Fruit fly (Drosophila melanogaster) whole organism, prepupa: ENCODE measurements around the gene CG33725.

Experiments
- CG10631 ChIP-seq: fragments of 200-800 bp; sonication (Bioruptor generic); optimal IDR thresholded peaks from 2 replicates; lab custom pipeline; 2016; ENCODE audit warnings: missing biosample characterization, missing genetic modification characterization
- CG10669 ChIP-seq: fragments of 200-800 bp; sonication (Bioruptor generic); optimal IDR thresholded peaks from 3 replicates; lab custom pipeline; 2018; ENCODE audit warnings: missing biosample characterization, mild to moderate bottlenecking, missing genetic modification characterization, moderate library complexity
- CG11294 ChIP-seq: fragments of 200-800 bp; sonication (Bioruptor generic); IDR thresholded peaks from 2 replicates; pipeline ENCODE4 v1.3.6; 2022; ENCODE audit warnings: missing biosample characterization, missing genetic modification characterization
- CG11902 ChIP-seq: fragments of 200-800 bp; sonication (Bioruptor generic); optimal IDR thresholded peaks from 3 replicates; lab custom pipeline; 2016; ENCODE audit warnings: missing biosample characterization, missing genetic modification characterization
- CG1621 ChIP-seq: fragments of 200-800 bp; sonication (Bioruptor generic); optimal IDR thresholded peaks from 3 replicates; lab custom pipeline; 2018; ENCODE audit warnings: missing biosample characterization, mild to moderate bottlenecking, missing genetic modification characterization
- CG16779 ChIP-seq: fragments of 200-800 bp; sonication (Bioruptor generic); optimal IDR thresholded peaks from 3 replicates; lab custom pipeline; 2017; ENCODE audit warnings: missing biosample characterization, mild to moderate bottlenecking, missing genetic modification characterization
- CG3032 ChIP-seq: fragments of 200-800 bp; optimal IDR thresholded peaks from 2 replicates; lab custom pipeline; 2019; ENCODE audit warnings: missing biosample characterization, mild to moderate bottlenecking, missing genetic modification characterization, moderate library complexity
- CG31627 ChIP-seq: fragments of 200-800 bp; sonication (Bioruptor generic); optimal IDR thresholded peaks from 3 replicates; lab custom pipeline; 2016; ENCODE audit warnings: missing biosample characterization, missing genetic modification characterization
- CG34406 ChIP-seq: fragments of 200-800 bp; sonication (Bioruptor generic); optimal IDR thresholded peaks from 3 replicates; lab custom pipeline; 2016; ENCODE audit warnings: missing biosample characterization, missing genetic modification characterization
- CG3919 ChIP-seq: fragments of 200-800 bp; sonication (Bioruptor generic); optimal IDR thresholded peaks from 3 replicates; lab custom pipeline; 2016; ENCODE audit warnings: missing biosample characterization, missing genetic modification characterization
- CG6163 ChIP-seq: fragments of 200-800 bp; sonication (Bioruptor generic); IDR thresholded peaks from 3 replicates; pipeline ENCODE4 v1.3.6; 2022; ENCODE audit warnings: missing biosample characterization, missing genetic modification characterization
- CG6792 ChIP-seq: fragments of 200-800 bp; sonication (Bioruptor generic); optimal IDR thresholded peaks from 3 replicates; lab custom pipeline; 2016; ENCODE audit warnings: missing biosample characterization, missing genetic modification characterization
- CG6808 ChIP-seq: fragments of 200-800 bp; sonication (Bioruptor generic); optimal IDR thresholded peaks from 3 replicates; lab custom pipeline; 2017; ENCODE audit warnings: missing biosample characterization, missing genetic modification characterization, mild to moderate bottlenecking, moderate library complexity, missing genetic modification reagents
- CG6854 ChIP-seq: fragments of 200-800 bp; sonication (Bioruptor generic); optimal IDR thresholded peaks from 2 replicates; lab custom pipeline; 2017; ENCODE audit warnings: missing biosample characterization, mild to moderate bottlenecking, missing genetic modification characterization
- CG7368 ChIP-seq: fragments of 200-800 bp; sonication (Bioruptor generic); optimal IDR thresholded peaks from 3 replicates; lab custom pipeline; 2016; ENCODE audit warnings: missing biosample characterization, missing genetic modification characterization
- CG8119 ChIP-seq: fragments of 200-800 bp; sonication (Bioruptor generic); IDR thresholded peaks from 3 replicates; pipeline ENCODE4 v1.3.6; 2022; ENCODE audit warnings: missing biosample characterization, missing genetic modification characterization
- CG9139 ChIP-seq: fragments of 200-800 bp; sonication (Bioruptor generic); optimal IDR thresholded peaks from 3 replicates; lab custom pipeline; 2017; ENCODE audit warnings: missing biosample characterization, mild to moderate bottlenecking, missing genetic modification characterization
- Eip75B ChIP-seq: fragments of 200-800 bp; sonication (Bioruptor generic); optimal IDR thresholded peaks from 3 replicates; lab custom pipeline; 2016; ENCODE audit warnings: missing biosample characterization, missing genetic modification characterization
- Eip78C ChIP-seq: fragments of 200-800 bp; sonication (Bioruptor generic); peaks from one replicate; lab custom pipeline; 2016; ENCODE audit warnings: missing biosample characterization, missing genetic modification characterization
- Eip93F ChIP-seq: fragments of 200-800 bp; sonication (Bioruptor generic); optimal IDR thresholded peaks from 2 replicates; lab custom pipeline; 2016; ENCODE audit warnings: missing biosample characterization, mild to moderate bottlenecking, missing genetic modification characterization
- Ets21C ChIP-seq: fragments of 200-800 bp; sonication (Bioruptor generic); optimal IDR thresholded peaks from 3 replicates; lab custom pipeline; 2016; ENCODE audit warnings: missing biosample characterization, missing genetic modification characterization
- Ets96B ChIP-seq: fragments of 200-800 bp; optimal IDR thresholded peaks from 2 replicates; lab custom pipeline; 2019; ENCODE audit warnings: missing biosample characterization, mild to moderate bottlenecking, missing genetic modification characterization, moderate library complexity
- Gug ChIP-seq: fragments of 200-800 bp; sonication (Bioruptor generic); IDR thresholded peaks from 2 replicates; pipeline ENCODE4 v1.3.6; 2022; ENCODE audit warnings: missing biosample characterization, missing genetic modification characterization
- Hr38 ChIP-seq: sonication (Bioruptor generic); optimal IDR thresholded peaks from 2 replicates; lab custom pipeline; 2016; ENCODE audit warnings: missing biosample characterization, missing genetic modification characterization
- Hr39 ChIP-seq: fragments of 200-800 bp; sonication (Bioruptor generic); optimal IDR thresholded peaks from 2 replicates; lab custom pipeline; 2016; ENCODE audit warnings: missing biosample characterization, missing genetic modification characterization
- Hr4 ChIP-seq: fragments of 200-800 bp; sonication (Bioruptor generic); optimal IDR thresholded peaks from 3 replicates; lab custom pipeline; 2016; ENCODE audit warnings: missing biosample characterization, missing genetic modification characterization
- Lpt ChIP-seq: fragments of 200-800 bp; sonication (Bioruptor generic); optimal IDR thresholded peaks from 3 replicates; lab custom pipeline; 2016; ENCODE audit warnings: missing biosample characterization, missing genetic modification characterization
- Met ChIP-seq: fragments of 200-800 bp; sonication (Bioruptor generic); optimal IDR thresholded peaks from 3 replicates; lab custom pipeline; 2016; ENCODE audit warnings: missing biosample characterization, missing genetic modification characterization
- OdsH ChIP-seq: fragments of 200-800 bp; sonication (Bioruptor generic); optimal IDR thresholded peaks from 3 replicates; lab custom pipeline; 2016; ENCODE audit warnings: missing biosample characterization, missing genetic modification characterization
- Smox ChIP-seq: fragments of 200-800 bp; sonication (Bioruptor generic); optimal IDR thresholded peaks from 3 replicates; lab custom pipeline; 2016; ENCODE audit warnings: missing biosample characterization, missing genetic modification characterization
- Sox102F ChIP-seq: fragments of 200-800 bp; sonication (Bioruptor generic); optimal IDR thresholded peaks from 2 replicates; lab custom pipeline; 2016; ENCODE audit warnings: missing biosample characterization, mild to moderate bottlenecking, missing genetic modification characterization
- Sox15 ChIP-seq: fragments of 200-800 bp; sonication (Bioruptor generic); optimal IDR thresholded peaks from 3 replicates; lab custom pipeline; 2016; ENCODE audit warnings: missing biosample characterization, missing genetic modification characterization
- acj6 ChIP-seq: fragments of 200-800 bp; sonication (Bioruptor generic); optimal IDR thresholded peaks from 3 replicates; lab custom pipeline; 2016; ENCODE audit warnings: missing biosample characterization, missing genetic modification characterization
- dsx ChIP-seq: fragments of 200-800 bp; optimal IDR thresholded peaks from 3 replicates; lab custom pipeline; 2019; ENCODE audit warnings: missing biosample characterization, mild to moderate bottlenecking, missing genetic modification characterization, moderate library complexity; ENCODE audit not compliant: poor library complexity, severe bottlenecking
- eg ChIP-seq: fragments of 200-800 bp; sonication (Bioruptor generic); IDR thresholded peaks from 3 replicates; pipeline ENCODE4 v1.3.6; 2022; ENCODE audit warnings: missing biosample characterization, missing genetic modification characterization
- esn ChIP-seq: fragments of 200-800 bp; sonication (Bioruptor generic); optimal IDR thresholded peaks from 2 replicates; lab custom pipeline; 2016; ENCODE audit warnings: missing biosample characterization, mild to moderate bottlenecking, missing genetic modification characterization, moderate library complexity
- fd59A ChIP-seq: fragments of 200-800 bp; sonication (Bioruptor generic); optimal IDR thresholded peaks from 2 replicates; lab custom pipeline; 2017; ENCODE audit warnings: missing biosample characterization, mild to moderate bottlenecking, missing genetic modification characterization, missing genetic modification reagents
- fd85E ChIP-seq: fragments of 200-800 bp; sonication (Bioruptor generic); optimal IDR thresholded peaks from 3 replicates; lab custom pipeline; 2016; ENCODE audit warnings: missing biosample characterization, missing genetic modification characterization
- fkh ChIP-seq: fragments of 200-800 bp; sonication (Bioruptor generic); optimal IDR thresholded peaks from 3 replicates; lab custom pipeline; 2017; ENCODE audit warnings: missing biosample characterization, mild to moderate bottlenecking, missing genetic modification characterization, moderate library complexity
- lz ChIP-seq: fragments of 200-800 bp; sonication (Bioruptor generic); optimal IDR thresholded peaks from 3 replicates; lab custom pipeline; 2016; ENCODE audit warnings: missing biosample characterization, missing genetic modification characterization
- pdm3 ChIP-seq: fragments of 200-800 bp; sonication (Bioruptor generic); optimal IDR thresholded peaks from 3 replicates; lab custom pipeline; 2016; ENCODE audit warnings: missing biosample characterization, missing genetic modification characterization
- salr ChIP-seq, 2 experiments: fragments of 200-800 bp; sonication (Bioruptor generic); optimal IDR thresholded peaks; 3 replicates each; lab custom pipeline; 2016 to 2018; ENCODE audit warnings: missing biosample characterization in 2 of 2, missing genetic modification characterization in 2 of 2, mild to moderate bottlenecking in 1 of 2
- spab ChIP-seq: fragments of 200-800 bp; sonication (Bioruptor generic); optimal IDR thresholded peaks from 2 replicates; lab custom pipeline; 2017; ENCODE audit warnings: missing biosample characterization, mild to moderate bottlenecking, missing genetic modification characterization, missing genetic modification reagents
- ss ChIP-seq, 2 experiments: fragments of 200-800 bp; sonication (Bioruptor generic); optimal IDR thresholded peaks; 2 replicates in 1 of 2; 3 replicates in 1 of 2; lab custom pipeline; 2017 to 2018; ENCODE audit warnings: mild to moderate bottlenecking in 2 of 2, missing biosample characterization in 2 of 2, missing genetic modification characterization in 2 of 2, moderate library complexity in 1 of 2
- svp ChIP-seq: fragments of 200-800 bp; sonication (Bioruptor generic); peaks from one replicate; lab custom pipeline; 2016; ENCODE audit warnings: missing biosample characterization, missing genetic modification characterization
- topi ChIP-seq: fragments of 200-800 bp; sonication (Bioruptor generic); optimal IDR thresholded peaks from 3 replicates; lab custom pipeline; 2016; ENCODE audit warnings: missing biosample characterization, missing genetic modification characterization
- vri ChIP-seq: fragments of 200-800 bp; sonication (Bioruptor generic); optimal IDR thresholded peaks from 3 replicates; lab custom pipeline; 2016; ENCODE audit warnings: missing biosample characterization, mild to moderate bottlenecking, missing genetic modification characterization

Gene CG33725

DNA sequence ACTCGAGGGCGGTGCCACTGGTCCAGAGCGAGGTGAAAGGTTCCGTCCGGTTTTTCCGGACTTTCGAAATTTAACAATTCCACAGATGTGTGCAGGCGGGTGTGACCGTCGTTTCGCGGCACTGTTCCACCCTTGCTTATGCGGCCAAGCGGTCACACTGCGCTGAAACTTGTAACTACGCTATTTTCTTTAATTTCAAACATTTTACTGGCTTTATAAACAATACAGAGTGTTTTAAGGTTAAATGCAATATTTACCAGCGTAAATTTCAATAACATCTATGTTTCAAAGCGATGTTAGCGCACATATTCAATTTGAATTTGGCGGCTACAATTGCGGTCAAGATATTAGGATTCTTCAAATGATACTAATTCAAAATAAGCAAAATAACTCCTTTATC is 47.6 kb downstream of the CG33725 start, which contains the start of gene nst (continued):
- TF ChIP-seq lz (peak; percentile 7), Ets21C (GFP tag; lab: Kevin White, UChicago) (no peak), fd59A (GFP tag; lab: Kevin White, UChicago) (no peak)

dm6 chr3L:12532220-12532619 is 49.8 kb downstream of the CG33725 start:
- TF ChIP-seq svp (GFP tag; lab: Kevin White, UChicago) (peak; percentile 92), CG34406 (no peak), CG3032 (no peak), Hr4 (GFP tag; lab: Kevin White, UChicago) (no peak)

dm6 chr3L:12533392-12534070 is 51.1 kb downstream of the CG33725 start, which contains the start of the genes Tsf2 and CG34242:
Gene Tsf2, minus strand, starts transcription at chr3L:12533724.
Gene CG34242, plus strand, starts transcription at chr3L:12533996.
- TF ChIP-seq salr (GFP tag; optimal IDR thresholded peaks at IDR 0.05; lab: Kevin White, UChicago) (no peak), CG10631 (peak; percentile 79), CG34406 (no peak), CG10669 (GFP tag; lab: Kevin White, UChicago) (no peak), eg (peak; percentile 95), esn (GFP tag; lab: Kevin White, UChicago) (peak; percentile 20), dsx (peak; percentile 88), Ets21C (GFP tag; lab: Kevin White, UChicago) (no peak), CG6792 (peak; percentile 58), Gug (GFP tag; lab: Robert Waterston, UW) (peak; percentile 95), CG3919 (GFP tag; lab: Kevin White, UChicago) (peak; percentile 89), Sox15 (GFP tag; lab: Kevin White, UChicago) (no peak), svp (GFP tag; lab: Kevin White, UChicago) (no peak), topi (GFP tag; lab: Kevin White, UChicago) (peak; percentile 71), acj6 (no peak), CG6854 (GFP tag; lab: Kevin White, UChicago) (no peak), lz (peak; percentile 47), CG7368 (GFP tag; lab: Kevin White, UChicago) (peak; percentile 37), Ets96B (tag; lab: Kevin White, UChicago) (peak; percentile 81), CG8119 (GFP tag; lab: Robert Waterston, UW) (no peak), Eip75B (GFP tag; lab: Kevin White, UChicago) (no peak), fkh (GFP tag; lab: Kevin White, UChicago) (peak; percentile 40), Lpt (GFP tag; lab: Kevin White, UChicago) (peak; percentile 85), Sox102F (GFP tag; lab: Kevin White, UChicago) (no peak), CG9139 (GFP tag; lab: Kevin White, UChicago) (peak; percentile 69), CG31627 (no peak), pdm3 (GFP tag; lab: Kevin White, UChicago) (no peak), spab (peak; percentile 74), Hr38 (no peak), CG11294 (GFP tag; lab: Robert Waterston, UW) (peak; percentile 83), CG6808 (GFP tag; lab: Kevin White, UChicago) (no peak), Hr4 (GFP tag; lab: Kevin White, UChicago) (no peak), CG6163 (GFP tag; lab: Robert Waterston, UW) (peak; percentile 95), Eip78C (GFP tag; lab: Kevin White, UChicago) (peak; percentile 89), Smox (GFP tag; lab: Kevin White, UChicago) (no peak), Hr39 (no peak), Met (GFP tag; lab: Kevin White, UChicago) (peak; percentile 73), fd85E (no peak), OdsH (GFP tag; lab: Kevin White, UChicago) (no peak), CG16779 (tag; lab: Kevin White, UChicago) (no peak), CG1621 (tag; lab: Kevin White, UChicago) (peak; percentile 42), CG11902 (GFP tag; lab: Kevin White, UChicago) (peak; percentile 84), fd59A (GFP tag; lab: Kevin White, UChicago) (no peak), vri (GFP tag; lab: Kevin White, UChicago) (no peak), ss (GFP tag; optimal IDR thresholded peaks at IDR 0.05; lab: Kevin White, UChicago) (peak; percentile 28 to 57), Eip93F (peak; percentile 34)
